Worm (Caenorhabditis elegans): Measurements from ENCODE around the gene F10B5.3.

Gene F10B5.3

ce11 chrII:8138015-8138546 is 11.7 kb downstream of the F10B5.3 start, which contains the start of gene cdc-48.2:
cdc-48.2 (plus strand) TSS chrII:8138496.
- TF ChIP-seq ztf-22 (GFP tag; optimal IDR thresholded peaks at IDR 0.05) (no peak), snpc-3.4 (tag; optimal IDR thresholded peaks at IDR 0.05) (no peak), nhr-90 (tag; optimal IDR thresholded peaks at IDR 0.05) (no peak), repo-1 (tag; optimal IDR thresholded peaks at IDR 0.05) (no peak), ztf-25 (GFP tag; IDR thresholded peaks at IDR 0.05) (no peak), ztf-18 (tag; optimal IDR thresholded peaks at IDR 0.05) (no peak), nhr-80 (tag; optimal IDR thresholded peaks at IDR 0.05) (peak; percentile 2), aptf-2 (GFP tag; conservative IDR thresholded peaks at IDR 0.05) (no peak), cebp-1 (GFP tag; IDR thresholded peaks at IDR 0.05) (no peak), cebp-1 (tag; optimal IDR thresholded peaks at IDR 0.05) (peak; percentile 4), B0336.3 (GFP tag; IDR thresholded peaks at IDR 0.05) (no peak), gei-17 (GFP tag; optimal IDR thresholded peaks at IDR 0.05) (no peak), nhr-120 (GFP tag; IDR thresholded peaks at IDR 0.05) (no peak), hmg-20 (GFP tag; IDR thresholded peaks at IDR 0.05) (no peak), nhr-179 (tag; optimal IDR thresholded peaks at IDR 0.05) (no peak), hmg-1.2 (GFP tag; IDR thresholded peaks at IDR 0.05) (0 out of 2 replicates have a peak, but pooled peaks have one; percentile 14), hsf-1 (GFP tag; IDR thresholded peaks at IDR 0.05) (no peak), dox-1 (GFP tag; IDR thresholded peaks at IDR 0.05) (no peak), ceh-100 (GFP tag; IDR thresholded peaks at IDR 0.05) (0 out of 2 replicates have a peak, but pooled peaks have one; percentile 9), lin-54 (GFP tag; optimal IDR thresholded peaks at IDR 0.05) (no peak), C17E4.6 (GFP tag; IDR thresholded peaks at IDR 0.05) (no peak), somi-1 (GFP tag; optimal IDR thresholded peaks at IDR 0.05) (no peak), ets-4 (GFP tag; optimal IDR thresholded peaks at IDR 0.05) (no peak), nhr-27 (tag; optimal IDR thresholded peaks at IDR 0.05) (no peak), rcor-1 (GFP tag; IDR thresholded peaks at IDR 0.05) (0 out of 2 replicates have a peak, but pooled peaks have one; percentile 17), lin-26 (GFP tag; IDR thresholded peaks at IDR 0.05) (no peak), F52B5.7 (tag; optimal IDR thresholded peaks at IDR 0.05) (no peak), attf-5 (GFP tag; optimal IDR thresholded peaks at IDR 0.05) (peak; percentile 36), ceh-79 (tag; optimal IDR thresholded peaks at IDR 0.05) (no peak), bed-2 (GFP tag; IDR thresholded peaks at IDR 0.05) (no peak), madf-10 (tag; optimal IDR thresholded peaks at IDR 0.05) (no peak), ceh-27 (GFP tag; optimal IDR thresholded peaks at IDR 0.05) (no peak), Y79H2A.3 (GFP tag; conservative IDR thresholded peaks at IDR 0.05) (no peak)

- no peak for TF ChIP-seq madf-3 (GFP tag; IDR thresholded peaks at IDR 0.05)
- no peak for TF ChIP-seq lin-54 (GFP tag; optimal IDR thresholded peaks at IDR 0.05)
- TF ChIP-seq F33H1.4 (GFP tag; IDR thresholded peaks at IDR 0.05): no peak
- no peak for TF ChIP-seq sea-2 (GFP tag; IDR thresholded peaks at IDR 0.05)
- 0 out of 2 replicates have a peak, but pooled peaks have one; percentile 9 for TF ChIP-seq egrh-3 (GFP tag; IDR thresholded peaks at IDR 0.05)
- no peak for TF ChIP-seq sptf-2 (GFP tag; optimal IDR thresholded peaks at IDR 0.05)
- TF ChIP-seq aptf-2 (GFP tag; conservative IDR thresholded peaks at IDR 0.05): no peak
- no peak for TF ChIP-seq Y56A3A.18 (GFP tag; IDR thresholded peaks at IDR 0.05)
- no peak for TF ChIP-seq ZK185.1 (tag; optimal IDR thresholded peaks at IDR 0.05; ENCODE audit: poor library complexity, severe bottlenecking)
- TF ChIP-seq mes-4 (tag; optimal IDR thresholded peaks at IDR 0.05): no peak
- TF ChIP-seq lsl-1 (GFP tag; optimal IDR thresholded peaks at IDR 0.05): peak; percentile 13
- no peak for TF ChIP-seq nhr-27 (tag; optimal IDR thresholded peaks at IDR 0.05)
- TF ChIP-seq lag-1 (GFP tag; IDR thresholded peaks at IDR 0.05): no peak
- TF ChIP-seq K12H6.12 (tag; optimal IDR thresholded peaks at IDR 0.05): peak; percentile 39
- no peak for TF ChIP-seq F52B5.7 (tag; optimal IDR thresholded peaks at IDR 0.05)
- TF ChIP-seq mcd-1 (GFP tag; IDR thresholded peaks at IDR 0.05): peak; percentile 46; the same call in 1 of the 2 replicates
- no peak for TF ChIP-seq egl-44 (GFP tag; IDR thresholded peaks at IDR 0.05)
- peak; percentile 86 for TF ChIP-seq ceh-100 (GFP tag; IDR thresholded peaks at IDR 0.05)
- no peak for TF ChIP-seq ekl-4 (GFP tag; IDR thresholded peaks at IDR 0.05)
- TF ChIP-seq hsf-1 (GFP tag; IDR thresholded peaks at IDR 0.05): no peak
- no peak for TF ChIP-seq bed-1 (GFP tag; IDR thresholded peaks at IDR 0.05)
- peak; percentile 23 for TF ChIP-seq efl-1 (GFP tag; optimal IDR thresholded peaks at IDR 0.05)
These were observed 12.5 kb downstream of the F10B5.3 start for ce11 chrII:8137379-8137778.

All from whole organism, young adult.